Worm (Caenorhabditis elegans): ENCODE results near the gene twk-14.
"Not testable (repeated sequence)": the region's sequence is repeated elsewhere in the genome, so short reads cannot be mapped to it uniquely, and the experiment has no call there.

twk-14 gene

ce11 chrV:12374252-12374651, 21.3 kb downstream of the twk-14 start, which contains the start of gene F23H12.10:
F23H12.10 (minus strand) TSS chrV:12374263.
- TF ChIP-seq W03F9.2, dao-5, him-1 (tag; optimal IDR thresholded peaks at IDR 0.05): not testable (repeated sequence)

- TF ChIP-seq him-1 (tag; optimal IDR thresholded peaks at IDR 0.05) (no peak), dao-5 (tag; optimal IDR thresholded peaks at IDR 0.05) (no peak), W03F9.2 (tag; optimal IDR thresholded peaks at IDR 0.05) (no peak)
Observed at ce11 chrV:12371386-12371785, 24.1 kb downstream of the twk-14 start, which contains the start of gene F23H12.7. F23H12.7 (plus strand) TSS chrV:12371686.

- TF ChIP-seq him-1 (tag; optimal IDR thresholded peaks at IDR 0.05): no peak
- TF ChIP-seq W03F9.2 (tag; optimal IDR thresholded peaks at IDR 0.05): no peak
Observed at ce11 chrV:12369437-12369836, 26.1 kb downstream of the twk-14 start, which contains the start of gene gcy-13. gcy-13 (minus strand) TSS chrV:12369537.

- no peak for TF ChIP-seq W03F9.2 (tag; optimal IDR thresholded peaks at IDR 0.05)
Observed at ce11 chrV:12365104-12365503, 30.4 kb downstream of the twk-14 start, which contains the start of gene fipr-2. fipr-2 (plus strand) TSS chrV:12365348.

ce11 chrV:12361644-12362043, 33.9 kb downstream of the twk-14 start, which contains the start of gene fipr-1:
fipr-1 (minus strand) TSS chrV:12361744.
- TF ChIP-seq dao-5 (tag; optimal IDR thresholded peaks at IDR 0.05): no peak
- TF ChIP-seq him-1 (tag; optimal IDR thresholded peaks at IDR 0.05): no peak
- TF ChIP-seq W03F9.2 (tag; optimal IDR thresholded peaks at IDR 0.05): no peak

- TF ChIP-seq dao-5 (tag; optimal IDR thresholded peaks at IDR 0.05) (no peak), W03F9.2 (tag; optimal IDR thresholded peaks at IDR 0.05) (no peak)
Observed at ce11 chrV:12358347-12358746, 37.2 kb downstream of the twk-14 start, which contains the start of gene F23H12.5. F23H12.5 (plus strand) TSS chrV:12358647.

- no peak for TF ChIP-seq W03F9.2 (tag; optimal IDR thresholded peaks at IDR 0.05)
- TF ChIP-seq him-1 (tag; optimal IDR thresholded peaks at IDR 0.05): no peak
- TF ChIP-seq dao-5 (tag; optimal IDR thresholded peaks at IDR 0.05): no peak
Observed at ce11 chrV:12357632-12358031, 37.9 kb downstream of the twk-14 start.

- TF ChIP-seq him-1 (tag; optimal IDR thresholded peaks at IDR 0.05) (no peak), W03F9.2 (tag; optimal IDR thresholded peaks at IDR 0.05) (no peak)
Observed at ce11 chrV:12354193-12354830, 41.2 kb downstream of the twk-14 start.

ce11 chrV:12353505-12353904, 42.0 kb downstream of the twk-14 start:
- TF ChIP-seq dao-5 (tag; optimal IDR thresholded peaks at IDR 0.05) (no peak), W03F9.2 (tag; optimal IDR thresholded peaks at IDR 0.05) (no peak)

- TF ChIP-seq dao-5 (tag; optimal IDR thresholded peaks at IDR 0.05): no peak
- TF ChIP-seq him-1 (tag; optimal IDR thresholded peaks at IDR 0.05): no peak
- no peak for TF ChIP-seq W03F9.2 (tag; optimal IDR thresholded peaks at IDR 0.05)
Observed at ce11 chrV:12352881-12353280, 42.6 kb downstream of the twk-14 start.

- TF ChIP-seq dao-5 (tag; optimal IDR thresholded peaks at IDR 0.05): no peak
- TF ChIP-seq W03F9.2 (tag; optimal IDR thresholded peaks at IDR 0.05): no peak
- TF ChIP-seq him-1 (tag; optimal IDR thresholded peaks at IDR 0.05): no peak
Observed at ce11 chrV:12352445-12352844, 43.1 kb downstream of the twk-14 start, which contains the start of gene sqt-3. sqt-3 (plus strand) TSS chrV:12352745.

ce11 chrV:12351842-12352241, 43.7 kb downstream of the twk-14 start:
- TF ChIP-seq him-1 (tag; optimal IDR thresholded peaks at IDR 0.05): no peak

ce11 chrV:12349365-12349764, 46.1 kb downstream of the twk-14 start:
- no peak for TF ChIP-seq him-1 (tag; optimal IDR thresholded peaks at IDR 0.05)
- no peak for TF ChIP-seq dao-5 (tag; optimal IDR thresholded peaks at IDR 0.05)
- no peak for TF ChIP-seq W03F9.2 (tag; optimal IDR thresholded peaks at IDR 0.05)

- TF ChIP-seq dao-5 (tag; optimal IDR thresholded peaks at IDR 0.05) (no peak), W03F9.2 (tag; optimal IDR thresholded peaks at IDR 0.05) (no peak), him-1 (tag; optimal IDR thresholded peaks at IDR 0.05) (no peak)
Observed at ce11 chrV:12347854-12348253, 47.7 kb downstream of the twk-14 start.

- TF ChIP-seq dao-5 (tag; optimal IDR thresholded peaks at IDR 0.05) (no peak), W03F9.2 (tag; optimal IDR thresholded peaks at IDR 0.05) (no peak), him-1 (tag; optimal IDR thresholded peaks at IDR 0.05) (no peak)
Observed at ce11 chrV:12345808-12346207, 49.7 kb downstream of the twk-14 start, which contains the start of gene snb-2. snb-2 (minus strand) TSS chrV:12345908.
